Worm (Caenorhabditis elegans) whole organism, midembryonic: ENCODE measurements around the gene ets-7.

Experiments
- T22C8.4 ChIP-seq: fragments of 200-800 bp; sonication (Bioruptor generic); IDR thresholded peaks from 2 replicates; pipeline ENCODE4 v1.3.6; 2022; ENCODE audit warnings: missing genetic modification characterization, missing compliant biosample characterization
- cog-1 ChIP-seq: sonication (generic microtip); optimal IDR thresholded peaks from 2 replicates; lab custom pipeline; 2016; ENCODE audit warnings: missing genetic modification characterization, missing compliant biosample characterization
- flt-1 ChIP-seq: fragments of 200-800 bp; sonication (Bioruptor generic); IDR thresholded peaks from 2 replicates; pipeline ENCODE4 v1.3.6; 2022; ENCODE audit warnings: missing genetic modification characterization, missing compliant biosample characterization
- klf-2 ChIP-seq: fragments of 200-800 bp; sonication (Bioruptor generic); conservative IDR thresholded peaks from 2 replicates; pipeline ENCODE4 v1.3.6; 2022; ENCODE audit warnings: missing genetic modification reagents, missing genetic modification characterization, missing compliant biosample characterization
- med-1 ChIP-seq: sonication (generic microtip); optimal IDR thresholded peaks from 2 replicates; lab custom pipeline; 2017; ENCODE audit warnings: missing genetic modification characterization, mild to moderate bottlenecking, missing compliant biosample characterization, antibody characterized with exemption, missing genetic modification reagents; ENCODE audit not compliant: insufficient read depth
- ref-1 ChIP-seq: fragments of 200-800 bp; sonication (Bioruptor generic); conservative IDR thresholded peaks from 2 replicates; pipeline ENCODE4 v1.3.6; 2022; ENCODE audit warnings: missing genetic modification reagents, missing genetic modification characterization, missing compliant biosample characterization
- tab-1 ChIP-seq: fragments of 200-800 bp; sonication (Bioruptor generic); IDR thresholded peaks from 2 replicates; pipeline ENCODE4 v1.3.6; 2022; ENCODE audit warnings: missing genetic modification characterization, missing compliant biosample characterization
- ztf-23 ChIP-seq: fragments of 200-800 bp; sonication (Bioruptor generic); IDR thresholded peaks from 2 replicates; pipeline ENCODE4 v1.3.6; 2022; ENCODE audit warnings: missing genetic modification reagents, missing genetic modification characterization, missing compliant biosample characterization
- ztf-29 ChIP-seq: fragments of 200-800 bp; sonication (Bioruptor generic); IDR thresholded peaks from 2 replicates; pipeline ENCODE4 v1.3.6; 2022; ENCODE audit warnings: missing genetic modification reagents, missing genetic modification characterization, missing compliant biosample characterization

- TF ChIP-seq ztf-23 (GFP tag; lab: Robert Waterston, UW): no peak
- TF ChIP-seq T22C8.4 (GFP tag; lab: Robert Waterston, UW): peak; percentile 67
- TF ChIP-seq ztf-29 (GFP tag; lab: Robert Waterston, UW): no peak
- TF ChIP-seq klf-2 (GFP tag; lab: Robert Waterston, UW): no peak
- TF ChIP-seq flt-1 (GFP tag; lab: Robert Waterston, UW): no peak
- no peak for TF ChIP-seq cog-1 (tag; lab: Kevin White, UChicago)
- no peak for TF ChIP-seq med-1 (GFP tag; lab: Kevin White, UChicago)
- no peak for TF ChIP-seq tab-1
- no peak for TF ChIP-seq ref-1 (GFP tag; lab: Robert Waterston, UW)
Observed at ce11 chrV:7580378-7580777, 21.8 kb upstream of the ets-7 start, which contains the start of gene ets-6.
